Fruit fly (Drosophila melanogaster) whole organism, prepupa: ENCODE results near the gene CG13075.

ENCODE experiments used
- CG10631 ChIP-seq: fragments of 200-800 bp; sonication (Bioruptor generic); optimal IDR thresholded peaks from 2 replicates; lab custom pipeline; 2016; ENCODE audit warnings: missing biosample characterization, missing genetic modification characterization
- CG10669 ChIP-seq: fragments of 200-800 bp; sonication (Bioruptor generic); optimal IDR thresholded peaks from 3 replicates; lab custom pipeline; 2018; ENCODE audit warnings: missing biosample characterization, mild to moderate bottlenecking, missing genetic modification characterization, moderate library complexity
- CG11294 ChIP-seq: fragments of 200-800 bp; sonication (Bioruptor generic); IDR thresholded peaks from 2 replicates; pipeline ENCODE4 v1.3.6; 2022; ENCODE audit warnings: missing biosample characterization, missing genetic modification characterization
- CG1621 ChIP-seq: fragments of 200-800 bp; sonication (Bioruptor generic); optimal IDR thresholded peaks from 3 replicates; lab custom pipeline; 2018; ENCODE audit warnings: missing biosample characterization, mild to moderate bottlenecking, missing genetic modification characterization
- CG16779 ChIP-seq: fragments of 200-800 bp; sonication (Bioruptor generic); optimal IDR thresholded peaks from 3 replicates; lab custom pipeline; 2017; ENCODE audit warnings: missing biosample characterization, mild to moderate bottlenecking, missing genetic modification characterization
- CG32006 ChIP-seq: fragments of 200-800 bp; sonication (Bioruptor generic); optimal IDR thresholded peaks from 3 replicates; lab custom pipeline; 2017; ENCODE audit warnings: missing biosample characterization, mild to moderate bottlenecking, missing genetic modification characterization
- CG34406 ChIP-seq: fragments of 200-800 bp; sonication (Bioruptor generic); optimal IDR thresholded peaks from 3 replicates; lab custom pipeline; 2016; ENCODE audit warnings: missing biosample characterization, missing genetic modification characterization
- CG4318 ChIP-seq: fragments of 200-800 bp; sonication (Bioruptor generic); optimal IDR thresholded peaks from 3 replicates; lab custom pipeline; 2017; ENCODE audit warnings: missing biosample characterization, mild to moderate bottlenecking, missing genetic modification characterization
- CG6163 ChIP-seq: fragments of 200-800 bp; sonication (Bioruptor generic); IDR thresholded peaks from 3 replicates; pipeline ENCODE4 v1.3.6; 2022; ENCODE audit warnings: missing biosample characterization, missing genetic modification characterization
- CG6276 ChIP-seq: fragments of 200-800 bp; sonication (Bioruptor generic); optimal IDR thresholded peaks from 2 replicates; lab custom pipeline; 2017; ENCODE audit warnings: missing biosample characterization, mild to moderate bottlenecking, missing genetic modification characterization
- CG6808 ChIP-seq: fragments of 200-800 bp; sonication (Bioruptor generic); optimal IDR thresholded peaks from 3 replicates; lab custom pipeline; 2017; ENCODE audit warnings: missing biosample characterization, missing genetic modification characterization, mild to moderate bottlenecking, moderate library complexity, missing genetic modification reagents
- CG7368 ChIP-seq: fragments of 200-800 bp; sonication (Bioruptor generic); optimal IDR thresholded peaks from 3 replicates; lab custom pipeline; 2016; ENCODE audit warnings: missing biosample characterization, missing genetic modification characterization
- CG8119 ChIP-seq: fragments of 200-800 bp; sonication (Bioruptor generic); IDR thresholded peaks from 3 replicates; pipeline ENCODE4 v1.3.6; 2022; ENCODE audit warnings: missing biosample characterization, missing genetic modification characterization
- CG8319 ChIP-seq: fragments of 200-800 bp; sonication (Bioruptor generic); optimal IDR thresholded peaks from 3 replicates; lab custom pipeline; 2016; ENCODE audit warnings: missing biosample characterization, missing genetic modification characterization
- CG8632 ChIP-seq: fragments of 200-800 bp; sonication (Bioruptor generic); optimal IDR thresholded peaks from 3 replicates; lab custom pipeline; 2016; ENCODE audit warnings: missing biosample characterization, missing genetic modification characterization
- CG9139 ChIP-seq: fragments of 200-800 bp; sonication (Bioruptor generic); optimal IDR thresholded peaks from 3 replicates; lab custom pipeline; 2017; ENCODE audit warnings: missing biosample characterization, mild to moderate bottlenecking, missing genetic modification characterization
- Eip78C ChIP-seq: fragments of 200-800 bp; sonication (Bioruptor generic); peaks from one replicate; lab custom pipeline; 2016; ENCODE audit warnings: missing biosample characterization, missing genetic modification characterization
- Ets21C ChIP-seq: fragments of 200-800 bp; sonication (Bioruptor generic); optimal IDR thresholded peaks from 3 replicates; lab custom pipeline; 2016; ENCODE audit warnings: missing biosample characterization, missing genetic modification characterization
- Ets96B ChIP-seq: fragments of 200-800 bp; optimal IDR thresholded peaks from 2 replicates; lab custom pipeline; 2019; ENCODE audit warnings: missing biosample characterization, mild to moderate bottlenecking, missing genetic modification characterization, moderate library complexity
- Hr38 ChIP-seq: sonication (Bioruptor generic); optimal IDR thresholded peaks from 2 replicates; lab custom pipeline; 2016; ENCODE audit warnings: missing biosample characterization, missing genetic modification characterization
- Hr39 ChIP-seq: fragments of 200-800 bp; sonication (Bioruptor generic); optimal IDR thresholded peaks from 2 replicates; lab custom pipeline; 2016; ENCODE audit warnings: missing biosample characterization, missing genetic modification characterization
- Lpt ChIP-seq: fragments of 200-800 bp; sonication (Bioruptor generic); optimal IDR thresholded peaks from 3 replicates; lab custom pipeline; 2016; ENCODE audit warnings: missing biosample characterization, missing genetic modification characterization
- Met ChIP-seq: fragments of 200-800 bp; sonication (Bioruptor generic); optimal IDR thresholded peaks from 3 replicates; lab custom pipeline; 2016; ENCODE audit warnings: missing biosample characterization, missing genetic modification characterization
- OdsH ChIP-seq: fragments of 200-800 bp; sonication (Bioruptor generic); optimal IDR thresholded peaks from 3 replicates; lab custom pipeline; 2016; ENCODE audit warnings: missing biosample characterization, missing genetic modification characterization
- Sox102F ChIP-seq: fragments of 200-800 bp; sonication (Bioruptor generic); optimal IDR thresholded peaks from 2 replicates; lab custom pipeline; 2016; ENCODE audit warnings: missing biosample characterization, mild to moderate bottlenecking, missing genetic modification characterization
- Sox14 ChIP-seq: fragments of 200-800 bp; sonication (Bioruptor generic); optimal IDR thresholded peaks from 3 replicates; lab custom pipeline; 2016; ENCODE audit warnings: missing biosample characterization, missing genetic modification characterization
- Sox15 ChIP-seq: fragments of 200-800 bp; sonication (Bioruptor generic); optimal IDR thresholded peaks from 3 replicates; lab custom pipeline; 2016; ENCODE audit warnings: missing biosample characterization, missing genetic modification characterization
- achi ChIP-seq: fragments of 200-800 bp; sonication (Bioruptor generic); optimal IDR thresholded peaks from 3 replicates; lab custom pipeline; 2016; ENCODE audit warnings: missing biosample characterization, missing genetic modification characterization
- cyc ChIP-seq: fragments of 200-800 bp; sonication (Bioruptor generic); optimal IDR thresholded peaks from 3 replicates; lab custom pipeline; 2016; ENCODE audit warnings: missing biosample characterization, missing genetic modification characterization
- dac ChIP-seq: fragments of 200-800 bp; sonication (Bioruptor generic); optimal IDR thresholded peaks from 2 replicates; lab custom pipeline; 2017; ENCODE audit warnings: missing biosample characterization, mild to moderate bottlenecking, missing genetic modification characterization
- eg ChIP-seq: fragments of 200-800 bp; sonication (Bioruptor generic); IDR thresholded peaks from 3 replicates; pipeline ENCODE4 v1.3.6; 2022; ENCODE audit warnings: missing biosample characterization, missing genetic modification characterization
- fd59A ChIP-seq: fragments of 200-800 bp; sonication (Bioruptor generic); optimal IDR thresholded peaks from 2 replicates; lab custom pipeline; 2017; ENCODE audit warnings: missing biosample characterization, mild to moderate bottlenecking, missing genetic modification characterization, missing genetic modification reagents
- lz ChIP-seq: fragments of 200-800 bp; sonication (Bioruptor generic); optimal IDR thresholded peaks from 3 replicates; lab custom pipeline; 2016; ENCODE audit warnings: missing biosample characterization, missing genetic modification characterization
- net ChIP-seq: fragments of 200-800 bp; sonication (Bioruptor generic); optimal IDR thresholded peaks from 3 replicates; lab custom pipeline; 2016; ENCODE audit warnings: missing biosample characterization, missing genetic modification characterization
- spab ChIP-seq: fragments of 200-800 bp; sonication (Bioruptor generic); optimal IDR thresholded peaks from 2 replicates; lab custom pipeline; 2017; ENCODE audit warnings: missing biosample characterization, mild to moderate bottlenecking, missing genetic modification characterization, missing genetic modification reagents
- ss ChIP-seq, 2 experiments: fragments of 200-800 bp; sonication (Bioruptor generic); optimal IDR thresholded peaks; 2 replicates in 1 of 2; 3 replicates in 1 of 2; lab custom pipeline; 2017 to 2018; ENCODE audit warnings: mild to moderate bottlenecking in 2 of 2, missing biosample characterization in 2 of 2, missing genetic modification characterization in 2 of 2, moderate library complexity in 1 of 2
- topi ChIP-seq: fragments of 200-800 bp; sonication (Bioruptor generic); optimal IDR thresholded peaks from 3 replicates; lab custom pipeline; 2016; ENCODE audit warnings: missing biosample characterization, missing genetic modification characterization

The CG13075 gene

dm6 chr3L:16046387-16047066 is 37.3 kb upstream of the CG13075 start (continued):
- TF ChIP-seq Sox14 (GFP tag; lab: Kevin White, UChicago) = peak; percentile 13
- no peak for TF ChIP-seq CG8632 (GFP tag; lab: Kevin White, UChicago)
- TF ChIP-seq CG34406 (GFP tag; lab: Kevin White, UChicago) = no peak
- TF ChIP-seq CG8319 = peak; percentile 23
- peak; percentile 34 for TF ChIP-seq topi (GFP tag; lab: Kevin White, UChicago)
- TF ChIP-seq cyc (GFP tag; lab: Kevin White, UChicago) = no peak
- no peak for TF ChIP-seq CG11294 (GFP tag; lab: Robert Waterston, UW)
- TF ChIP-seq Sox102F = peak; percentile 32
- no peak for TF ChIP-seq CG6276
- TF ChIP-seq Ets96B (tag; lab: Kevin White, UChicago) = no peak
- no peak for TF ChIP-seq spab
- no peak for TF ChIP-seq CG10669 (GFP tag; lab: Kevin White, UChicago)
- TF ChIP-seq dac (GFP tag; lab: Kevin White, UChicago) = no peak
- no peak for TF ChIP-seq CG10631 (GFP tag; lab: Kevin White, UChicago)
- peak; percentile 48 for TF ChIP-seq Met (GFP tag; lab: Kevin White, UChicago)
- peak; percentile 30 for TF ChIP-seq CG1621 (tag; lab: Kevin White, UChicago)
- peak; percentile 57 for TF ChIP-seq Eip78C (GFP tag; lab: Kevin White, UChicago)
- TF ChIP-seq OdsH (GFP tag; lab: Kevin White, UChicago) = no peak
- TF ChIP-seq net (GFP tag; lab: Kevin White, UChicago) = peak; percentile 24
- peak; percentile 63; the same call in 1 of the 3 replicates for TF ChIP-seq eg (GFP tag; lab: Robert Waterston, UW)
- no peak for TF ChIP-seq Hr38 (GFP tag; lab: Kevin White, UChicago)
- TF ChIP-seq CG7368 (GFP tag; lab: Kevin White, UChicago) = no peak
- no peak for TF ChIP-seq Ets21C
- no peak for TF ChIP-seq CG8119 (GFP tag; lab: Robert Waterston, UW)
- TF ChIP-seq CG4318 (GFP tag; lab: Kevin White, UChicago) = no peak
- no peak for TF ChIP-seq fd59A (GFP tag; lab: Kevin White, UChicago)
- peak; percentile 60; the same call in 2 of the 3 replicates for TF ChIP-seq CG6163 (GFP tag; lab: Robert Waterston, UW)
- TF ChIP-seq CG32006 (GFP tag; lab: Kevin White, UChicago) = no peak
- TF ChIP-seq, all 60 proteins: peak for 21

- TF ChIP-seq CG11294 (GFP tag; lab: Robert Waterston, UW) (no peak), cyc (GFP tag; lab: Kevin White, UChicago) (no peak), Ets21C (no peak), CG7368 (GFP tag; lab: Kevin White, UChicago) (no peak), CG16779 (no peak), Sox102F (no peak), CG1621 (tag; lab: Kevin White, UChicago) (no peak), Eip78C (GFP tag; lab: Kevin White, UChicago) (peak; percentile 20), CG10631 (GFP tag; lab: Kevin White, UChicago) (no peak), Lpt (no peak), CG6276 (no peak), lz (GFP tag; lab: Kevin White, UChicago) (no peak), dac (GFP tag; lab: Kevin White, UChicago) (no peak), CG32006 (GFP tag; lab: Kevin White, UChicago) (no peak), ss (GFP tag; optimal IDR thresholded peaks at IDR 0.05; lab: Kevin White, UChicago) (no peak), CG10669 (GFP tag; lab: Kevin White, UChicago) (no peak), net (GFP tag; lab: Kevin White, UChicago) (no peak), Sox15 (GFP tag; lab: Kevin White, UChicago) (no peak), CG6808 (GFP tag; lab: Kevin White, UChicago) (no peak), Hr38 (GFP tag; lab: Kevin White, UChicago) (no peak), CG6163 (GFP tag; lab: Robert Waterston, UW) (0 out of 3 replicates have a peak, but pooled peaks have one; percentile 8), achi (GFP tag; lab: Kevin White, UChicago) (no peak), CG9139 (peak; percentile 7), OdsH (GFP tag; lab: Kevin White, UChicago) (no peak), Hr39 (no peak)
- TF ChIP-seq, all 60 proteins: peak for 3
Measured at dm6 chr3L:16047105-16047504, 36.7 kb upstream of the CG13075 start.
